Fruit fly (Drosophila melanogaster) Kc167 (cell line): ENCODE measurements around the gene CG15209.

Experiments used
- Myc ChIP-seq: fragments of >200 bp; optimal IDR thresholded peaks from 2 replicates; lab custom pipeline; 2017; ENCODE audit warnings: missing external identifiers
- Sin3A ChIP-seq: fragments of >200 bp; optimal IDR thresholded peaks from 2 replicates; lab custom pipeline; 2018; ENCODE audit warnings: missing external identifiers
- h ChIP-seq: fragments of >200 bp; optimal IDR thresholded peaks from 3 replicates; lab custom pipeline; 2018; ENCODE audit warnings: missing external identifiers
- insv ChIP-seq: fragments of >200 bp; optimal IDR thresholded peaks from 3 replicates; lab custom pipeline; 2018; ENCODE audit warnings: missing external identifiers
- psq ChIP-seq: fragments of >200 bp; optimal IDR thresholded peaks from 2 replicates; lab custom pipeline; 2017; ENCODE audit warnings: missing external identifiers
- ttk ChIP-seq: sonication (Bioruptor generic); optimal IDR thresholded peaks from 2 replicates; lab custom pipeline; 2017; ENCODE audit warnings: missing external identifiers

dm6 chrX:10854686-10855085, 12.7 kb downstream of the CG15209 start, which contains the start of gene feo:
- no peak for TF ChIP-seq Sin3A (lab: Kevin White, UChicago)
- TF ChIP-seq ttk: no peak
- TF ChIP-seq psq (lab: Kevin White, UChicago): no peak
- no peak for TF ChIP-seq h (lab: Kevin White, UChicago)
- TF ChIP-seq insv (lab: Kevin White, UChicago): no peak
- no peak for TF ChIP-seq Myc (lab: Kevin White, UChicago)
